Fruit fly (Drosophila melanogaster) whole organism, embryonic: ENCODE results near the gene BORCS5.
A peak's percentile ranks its signal among the peaks of the same experiment; 100 is the strongest.

Experiments used
- Adf1 ChIP-seq: fragments of 200-800 bp; sonication (Bioruptor generic); IDR thresholded peaks from 2 replicates; pipeline ENCODE4 v1.3.6; 2022; ENCODE audit warnings: missing biosample characterization, missing genetic modification characterization
- Antp ChIP-seq: fragments of 200-800 bp; sonication (Bioruptor generic); optimal IDR thresholded peaks from 3 replicates; lab custom pipeline; 2016; ENCODE audit warnings: missing biosample characterization, missing genetic modification characterization
- Blimp-1 ChIP-seq: fragments of 200-800 bp; sonication (Bioruptor generic); optimal IDR thresholded peaks from 3 replicates; lab custom pipeline; 2018; ENCODE audit warnings: missing biosample characterization, missing genetic modification characterization, mild to moderate bottlenecking, moderate library complexity, missing genetic modification reagents
- CG11093 ChIP-seq: fragments of 200-800 bp; sonication (Bioruptor generic); IDR thresholded peaks from 3 replicates; pipeline ENCODE4 v1.3.6; 2022; ENCODE audit warnings: missing biosample characterization, missing genetic modification characterization
- CG11398 ChIP-seq: fragments of 200-800 bp; sonication (Bioruptor generic); optimal IDR thresholded peaks from 2 replicates; lab custom pipeline; 2016; ENCODE audit warnings: missing biosample characterization, missing genetic modification characterization
- CG12155 ChIP-seq: fragments of 200-800 bp; sonication (Bioruptor generic); optimal IDR thresholded peaks from 3 replicates; lab custom pipeline; 2016; ENCODE audit warnings: missing biosample characterization, missing genetic modification characterization
- CG12769 ChIP-seq: fragments of 200-800 bp; sonication (Bioruptor generic); optimal IDR thresholded peaks from 2 replicates; lab custom pipeline; 2019; ENCODE audit warnings: missing biosample characterization, mild to moderate bottlenecking, missing genetic modification characterization, moderate library complexity
- CG13287 ChIP-seq: fragments of 200-800 bp; sonication (Bioruptor generic); IDR thresholded peaks from 2 replicates; pipeline ENCODE4 v1.3.6; 2022; ENCODE audit warnings: missing biosample characterization, missing genetic modification characterization; ENCODE audit not compliant: partially characterized antibody
- CG1529 ChIP-seq: fragments of 200-800 bp; sonication (Bioruptor generic); optimal IDR thresholded peaks from 3 replicates; lab custom pipeline; 2018; ENCODE audit warnings: missing biosample characterization, missing genetic modification characterization
- CG17385 ChIP-seq: fragments of 200-800 bp; sonication (Bioruptor generic); optimal IDR thresholded peaks from 3 replicates; lab custom pipeline; 2018; ENCODE audit warnings: missing biosample characterization, mild to moderate bottlenecking, missing genetic modification characterization
- CG18619 ChIP-seq: fragments of 200-800 bp; sonication (Bioruptor generic); optimal IDR thresholded peaks from 3 replicates; lab custom pipeline; 2017; ENCODE audit warnings: missing biosample characterization, mild to moderate bottlenecking, missing genetic modification characterization
- CG18764 ChIP-seq: fragments of 200-800 bp; sonication (Bioruptor generic); optimal IDR thresholded peaks from 3 replicates; lab custom pipeline; 2016; ENCODE audit warnings: missing biosample characterization, missing genetic modification characterization
- CG34422 ChIP-seq: fragments of 200-800 bp; sonication (Bioruptor generic); IDR thresholded peaks from 3 replicates; pipeline ENCODE4 v1.3.6; 2022; ENCODE audit warnings: missing biosample characterization, missing genetic modification characterization
- CG6683 ChIP-seq: fragments of 200-800 bp; sonication (Bioruptor generic); optimal IDR thresholded peaks from 2 replicates; lab custom pipeline; 2017; ENCODE audit warnings: missing biosample characterization, mild to moderate bottlenecking, missing genetic modification characterization, missing genetic modification reagents
- CG7839 ChIP-seq: fragments of 200-800 bp; sonication (Bioruptor generic); optimal IDR thresholded peaks from 3 replicates; lab custom pipeline; 2018; ENCODE audit warnings: missing biosample characterization, mild to moderate bottlenecking, missing genetic modification characterization, moderate library complexity
- CG7987 ChIP-seq: fragments of 200-800 bp; sonication (Bioruptor generic); optimal IDR thresholded peaks from 2 replicates; lab custom pipeline; 2018; ENCODE audit warnings: missing biosample characterization, mild to moderate bottlenecking, missing genetic modification characterization, moderate library complexity
- CG8944 ChIP-seq: fragments of 200-800 bp; sonication (Bioruptor generic); optimal IDR thresholded peaks from 3 replicates; lab custom pipeline; 2016; ENCODE audit warnings: missing biosample characterization, missing genetic modification characterization
- CG9215 ChIP-seq: fragments of 200-800 bp; sonication (Bioruptor generic); IDR thresholded peaks from 2 replicates; pipeline ENCODE4 v1.3.6; 2022; ENCODE audit warnings: missing biosample characterization, missing genetic modification characterization
- Dip3 ChIP-seq: fragments of 200-800 bp; sonication (Bioruptor generic); optimal IDR thresholded peaks from 3 replicates; lab custom pipeline; 2016; ENCODE audit warnings: missing biosample characterization, missing genetic modification characterization
- E2f1 ChIP-seq: fragments of 200-800 bp; sonication (Bioruptor generic); IDR thresholded peaks from 2 replicates; pipeline ENCODE4 v1.3.6; 2022; ENCODE audit warnings: missing biosample characterization, missing genetic modification characterization
- Elba2 ChIP-seq: fragments of 200-800 bp; sonication (Bioruptor generic); optimal IDR thresholded peaks from 3 replicates; lab custom pipeline; 2016; ENCODE audit warnings: missing biosample characterization, missing genetic modification characterization
- Hey ChIP-seq: fragments of 200-800 bp; sonication (Bioruptor generic); optimal IDR thresholded peaks from 3 replicates; lab custom pipeline; 2018; ENCODE audit warnings: missing biosample characterization, mild to moderate bottlenecking, missing genetic modification characterization
- Lim3 ChIP-seq: fragments of 200-800 bp; sonication (Bioruptor generic); IDR thresholded peaks from 2 replicates; pipeline ENCODE4 v1.3.6; 2022; ENCODE audit warnings: missing biosample characterization, missing genetic modification characterization
- Med ChIP-seq: fragments of 200-800 bp; sonication (Bioruptor generic); peaks from one replicate; lab custom pipeline; 2016; ENCODE audit warnings: missing biosample characterization, missing genetic modification characterization, mild to moderate bottlenecking, inconsistent platforms, moderate library complexity
- Oaz ChIP-seq: fragments of 200-800 bp; sonication (Bioruptor generic); IDR thresholded peaks from 2 replicates; pipeline ENCODE4 v1.3.6; 2022; ENCODE audit warnings: missing biosample characterization, missing genetic modification characterization
- Sry-β ChIP-seq: fragments of 200-800 bp; sonication (Bioruptor generic); optimal IDR thresholded peaks from 2 replicates; lab custom pipeline; 2018; ENCODE audit warnings: missing biosample characterization, mild to moderate bottlenecking, missing genetic modification characterization, moderate library complexity
- Ssrp ChIP-seq: fragments of 200-800 bp; sonication (Bioruptor generic); optimal IDR thresholded peaks from 2 replicates; lab custom pipeline; 2018; ENCODE audit warnings: missing biosample characterization, mild to moderate bottlenecking, missing genetic modification characterization, moderate library complexity
- Trl ChIP-seq, 3 experiments: fragments of >200 bp in 2 of 3; fragments of 200-800 bp in 1 of 3; sonication (Bioruptor generic) in 1 of 3; optimal IDR thresholded peaks; 2 replicates in 1 of 3; 3 replicates in 2 of 3; lab custom pipeline; 2016 to 2017; ENCODE audit warnings: missing biosample characterization in 1 of 3, missing genetic modification characterization in 1 of 3
- ap ChIP-seq: fragments of 200-800 bp; sonication (Bioruptor generic); IDR thresholded peaks from 2 replicates; pipeline ENCODE4 v1.3.6; 2022; ENCODE audit warnings: missing biosample characterization, missing genetic modification characterization
- caup ChIP-seq: fragments of 200-800 bp; sonication (Bioruptor generic); optimal IDR thresholded peaks from 3 replicates; lab custom pipeline; 2017; ENCODE audit warnings: missing biosample characterization, mild to moderate bottlenecking, missing genetic modification characterization, moderate library complexity; ENCODE audit not compliant: severe bottlenecking
- corto ChIP-seq: fragments of 200-800 bp; sonication (Bioruptor generic); optimal IDR thresholded peaks from 2 replicates; lab custom pipeline; 2016; ENCODE audit warnings: missing biosample characterization, mild to moderate bottlenecking, missing genetic modification characterization, moderate library complexity
- crc ChIP-seq: fragments of 200-800 bp; sonication (Bioruptor generic); optimal IDR thresholded peaks from 2 replicates; lab custom pipeline; 2016; ENCODE audit warnings: missing biosample characterization, missing genetic modification characterization
- croc ChIP-seq: fragments of 200-800 bp; sonication (Bioruptor generic); conservative IDR thresholded peaks from 3 replicates; pipeline ENCODE4 v1.3.6; 2022; ENCODE audit warnings: missing biosample characterization, missing genetic modification characterization
- crol ChIP-seq: fragments of 200-800 bp; sonication (Bioruptor generic); IDR thresholded peaks from 2 replicates; pipeline ENCODE4 v1.3.6; 2022; ENCODE audit warnings: missing biosample characterization, missing genetic modification characterization
- ems ChIP-seq: fragments of 200-800 bp; sonication (Bioruptor generic); optimal IDR thresholded peaks from 3 replicates; lab custom pipeline; 2016; ENCODE audit warnings: missing biosample characterization, missing genetic modification characterization
- grn ChIP-seq: fragments of 200-800 bp; sonication (Bioruptor generic); optimal IDR thresholded peaks from 3 replicates; lab custom pipeline; 2017; ENCODE audit warnings: missing biosample characterization, missing genetic modification characterization
- gro ChIP-seq: fragments of 200-800 bp; sonication (Bioruptor generic); optimal IDR thresholded peaks from 2 replicates; lab custom pipeline; 2016; ENCODE audit warnings: missing biosample characterization, missing genetic modification characterization
- klu ChIP-seq: fragments of 200-800 bp; sonication (Bioruptor generic); IDR thresholded peaks from 2 replicates; pipeline ENCODE4 v1.3.6; 2022; ENCODE audit warnings: missing biosample characterization, missing genetic modification characterization
- lbe ChIP-seq: fragments of 200-800 bp; sonication (Bioruptor generic); optimal IDR thresholded peaks from 2 replicates; lab custom pipeline; 2016; ENCODE audit warnings: missing biosample characterization, mild to moderate bottlenecking, missing genetic modification characterization
- luna ChIP-seq: fragments of 200-800 bp; sonication (Bioruptor generic); optimal IDR thresholded peaks from 2 replicates; lab custom pipeline; 2016; ENCODE audit warnings: missing biosample characterization, missing genetic modification characterization
- oc ChIP-seq: fragments of 200-800 bp; sonication (Bioruptor generic); optimal IDR thresholded peaks from 2 replicates; lab custom pipeline; 2018; ENCODE audit warnings: missing biosample characterization, mild to moderate bottlenecking, missing genetic modification characterization, moderate library complexity
- pros ChIP-seq: fragments of 200-800 bp; sonication (Bioruptor generic); optimal IDR thresholded peaks from 3 replicates; lab custom pipeline; 2019; ENCODE audit warnings: missing biosample characterization, mild to moderate bottlenecking, missing genetic modification characterization, moderate library complexity
- ro ChIP-seq: fragments of 200-800 bp; sonication (Bioruptor generic); IDR thresholded peaks from 2 replicates; pipeline ENCODE4 v1.3.6; 2022; ENCODE audit warnings: missing biosample characterization, missing genetic modification characterization
- stwl ChIP-seq: fragments of 200-800 bp; sonication (Bioruptor generic); optimal IDR thresholded peaks from 3 replicates; lab custom pipeline; 2018; ENCODE audit warnings: missing biosample characterization, mild to moderate bottlenecking, missing genetic modification characterization, moderate library complexity
- sug ChIP-seq: fragments of 200-800 bp; optimal IDR thresholded peaks from 2 replicates; lab custom pipeline; 2019; ENCODE audit warnings: missing biosample characterization, mild to moderate bottlenecking, missing genetic modification characterization, moderate library complexity
- tgo ChIP-seq: fragments of 200-800 bp; sonication (Bioruptor generic); IDR thresholded peaks from 3 replicates; pipeline ENCODE4 v1.3.6; 2022; ENCODE audit warnings: missing biosample characterization, missing genetic modification characterization
- tio ChIP-seq: fragments of 200-800 bp; sonication (Bioruptor generic); optimal IDR thresholded peaks from 2 replicates; lab custom pipeline; 2017; ENCODE audit warnings: missing biosample characterization, missing genetic modification characterization, inconsistent platforms
- tup ChIP-seq: fragments of 200-800 bp; sonication (Bioruptor generic); optimal IDR thresholded peaks from 2 replicates; lab custom pipeline; 2016; ENCODE audit warnings: missing biosample characterization, mild to moderate bottlenecking, missing genetic modification characterization, moderate library complexity
- zen ChIP-seq: fragments of 200-800 bp; sonication (Bioruptor generic); optimal IDR thresholded peaks from 3 replicates; lab custom pipeline; 2018; ENCODE audit warnings: missing biosample characterization, mild to moderate bottlenecking, missing genetic modification characterization, moderate library complexity
- zf30C ChIP-seq: fragments of 200-800 bp; sonication (Bioruptor generic); optimal IDR thresholded peaks from 3 replicates; lab custom pipeline; 2018; ENCODE audit warnings: missing biosample characterization, mild to moderate bottlenecking, missing genetic modification characterization

Gene BORCS5

dm6 chrX:11920959-11921358 lies 48.4 kb upstream of the BORCS5 start:
- TF ChIP-seq luna (GFP tag; lab: Kevin White, UChicago) (peak; percentile 9), caup (GFP tag; lab: Kevin White, UChicago) (peak; percentile 85), CG7839 (tag; lab: Kevin White, UChicago) (peak; percentile 96), CG7987 (GFP tag; lab: Kevin White, UChicago) (peak; percentile 66), Oaz (GFP tag; lab: Robert Waterston, UW) (peak; percentile 60), E2f1 (peak; percentile 85), Elba2 (GFP tag; lab: Kevin White, UChicago) (no peak), Hey (tag; lab: Kevin White, UChicago) (peak; percentile 34), CG18764 (GFP tag; lab: Kevin White, UChicago) (peak; percentile 74), Med (peak; percentile 93), CG18619 (GFP tag; lab: Kevin White, UChicago) (peak; percentile 84), CG12769 (peak; percentile 82), Antp (GFP tag; lab: Kevin White, UChicago) (peak; percentile 53), CG17385 (peak; percentile 88), CG1529 (GFP tag; lab: Kevin White, UChicago) (peak; percentile 84), tup (GFP tag; lab: Kevin White, UChicago) (no peak), sug (tag; lab: Kevin White, UChicago) (peak; percentile 92), tgo (GFP tag; lab: Robert Waterston, UW) (peak; percentile 91), CG13287 (GFP tag; lab: Robert Waterston, UW) (no peak), CG12155 (GFP tag; lab: Kevin White, UChicago) (peak; percentile 75), crc (GFP tag; lab: Kevin White, UChicago) (peak; percentile 63), Ssrp (peak; percentile 92), ro (peak; percentile 64; the same call in 1 of the 2 replicates), Blimp-1 (peak; percentile 91), CG34422 (GFP tag; lab: Robert Waterston, UW) (peak; percentile 87), Adf1 (GFP tag; lab: Robert Waterston, UW) (peak; percentile 58), Dip3 (GFP tag; lab: Kevin White, UChicago) (peak; percentile 69), corto (GFP tag; lab: Kevin White, UChicago) (peak; percentile 64), tio (GFP tag; lab: Kevin White, UChicago) (peak; percentile 78), Trl (optimal IDR thresholded peaks at IDR 0.05; lab: Kevin White, UChicago) (peak; percentile 33 to 64), Trl (GFP tag; optimal IDR thresholded peaks at IDR 0.05; lab: Kevin White, UChicago) (peak; percentile 69), zen (tag; lab: Kevin White, UChicago) (peak; percentile 76), CG9215 (GFP tag; lab: Robert Waterston, UW) (peak; percentile 86), croc (GFP tag; lab: Robert Waterston, UW) (peak; percentile 87), CG11093 (GFP tag; lab: Robert Waterston, UW) (peak; percentile 78), ap (peak; percentile 77), lbe (GFP tag; lab: Kevin White, UChicago) (peak; percentile 66), CG11398 (GFP tag; lab: Kevin White, UChicago) (peak; percentile 26), CG8944 (GFP tag; lab: Kevin White, UChicago) (peak; percentile 58), ems (peak; percentile 60), zf30C (GFP tag; lab: Kevin White, UChicago) (peak; percentile 78), Lim3 (GFP tag; lab: Robert Waterston, UW) (0 out of 2 replicates have a peak, but pooled peaks have one; percentile 22), grn (peak; percentile 29), CG6683 (GFP tag; lab: Kevin White, UChicago) (peak; percentile 77), klu (peak; percentile 81), pros (GFP tag; lab: Kevin White, UChicago) (peak; percentile 32), gro (GFP tag; lab: Kevin White, UChicago) (peak; percentile 56), Sry-β (GFP tag; lab: Kevin White, UChicago) (peak; percentile 19), crol (GFP tag; lab: Robert Waterston, UW) (peak; percentile 48), stwl (tag; lab: Kevin White, UChicago) (no peak), oc (tag; lab: Kevin White, UChicago) (peak; percentile 91)
